Worm (Caenorhabditis elegans): ENCODE measurements around the gene Y73B6BL.47.

Y73B6BL.47 gene

ce11 chrIV:6365045-6365444 lies 3.3 kb downstream of the Y73B6BL.47 start, which contains the start of gene Y73B6BL.270:
Y73B6BL.270 (plus strand) TSS chrIV:6365345.
- no peak for TF ChIP-seq Y75B8A.6 (GFP tag; IDR thresholded peaks at IDR 0.05)

ce11 chrIV:6366032-6366431 lies 4.3 kb downstream of the Y73B6BL.47 start:
- no peak for TF ChIP-seq lir-3 (tag; optimal IDR thresholded peaks at IDR 0.05)
- TF ChIP-seq ces-1 (GFP tag; optimal IDR thresholded peaks at IDR 0.05) = peak; percentile 61

ce11 chrIV:6369489-6369888 lies 7.7 kb downstream of the Y73B6BL.47 start:
- TF ChIP-seq hif-1 (tag; optimal IDR thresholded peaks at IDR 0.05) (peak in 1 of 2 experiments; percentile 10), nhr-28 (tag; optimal IDR thresholded peaks at IDR 0.05) (no peak), lin-1 (GFP tag; IDR thresholded peaks at IDR 0.05) (no peak), dpl-1 (GFP tag; optimal IDR thresholded peaks at IDR 0.05) (peak; percentile 91), F37D6.2 (tag; optimal IDR thresholded peaks at IDR 0.05) (no peak), lsy-2 (tag; optimal IDR thresholded peaks at IDR 0.05) (peak in 1 of 2 experiments; percentile 52), gei-8 (GFP tag; optimal IDR thresholded peaks at IDR 0.05) (no peak), lin-38 (GFP tag; IDR thresholded peaks at IDR 0.05) (peak; percentile 46), dmd-6 (GFP tag; IDR thresholded peaks at IDR 0.05) (0 out of 2 replicates have a peak, but pooled peaks have one; percentile 12), tra-1 (GFP tag; IDR thresholded peaks at IDR 0.05) (no peak), mes-2 (tag; optimal IDR thresholded peaks at IDR 0.05; ENCODE audit: poor library complexity, severe bottlenecking) (peak; percentile 83), snpc-1.2 (GFP tag; IDR thresholded peaks at IDR 0.05) (0 out of 2 replicates have a peak, but pooled peaks have one; percentile 38), nhr-6 (tag; optimal IDR thresholded peaks at IDR 0.05) (no peak), hlh-11 (tag; optimal IDR thresholded peaks at IDR 0.05) (no peak), F26F4.8 (GFP tag; conservative IDR thresholded peaks at IDR 0.05) (no peak), vab-7 (GFP tag; IDR thresholded peaks at IDR 0.05) (no peak)

ce11 chrIV:6372267-6372666 lies 10.5 kb downstream of the Y73B6BL.47 start:
- TF ChIP-seq duxl-1 (tag; optimal IDR thresholded peaks at IDR 0.05; ENCODE audit: poor library complexity) (no peak), aha-1 (tag) (peak; percentile 90)

- TF ChIP-seq ces-1 (GFP tag; optimal IDR thresholded peaks at IDR 0.05) = no peak
Observed at ce11 chrIV:6372993-6373392, 11.2 kb downstream of the Y73B6BL.47 start, which contains the start of gene smg-3. smg-3 (minus strand) TSS chrIV:6373093.

ce11 chrIV:6373721-6374120 lies 12.0 kb downstream of the Y73B6BL.47 start:
- TF ChIP-seq set-16 (GFP tag; IDR thresholded peaks at IDR 0.05) (peak; percentile 52), dmd-8 (GFP tag; IDR thresholded peaks at IDR 0.05) (0 out of 2 replicates have a peak, but pooled peaks have one; percentile 37), lin-29 (GFP tag; IDR thresholded peaks at IDR 0.05) (no peak), vab-7 (GFP tag; IDR thresholded peaks at IDR 0.05) (0 out of 2 replicates have a peak, but pooled peaks have one; percentile 5), mxl-2 (GFP tag; conservative IDR thresholded peaks at IDR 0.05) (no peak), aly-2 (tag; optimal IDR thresholded peaks at IDR 0.05) (no peak), ceh-44 (GFP tag; IDR thresholded peaks at IDR 0.05) (no peak), skn-1 (tag; optimal IDR thresholded peaks at IDR 0.05) (no peak), daf-19 (GFP tag; conservative IDR thresholded peaks at IDR 0.05) (no peak)
